Fruit fly (Drosophila melanogaster): ENCODE data around the gene Pdp.

The Pdp gene

dm6 chrX:7690683-7691082 is 43.8 kb downstream of the Pdp start (continued):
- TF ChIP-seq unc-4 (GFP tag; IDR thresholded peaks at IDR 0.05; ENCODE audit: partially characterized antibody): no peak
- no peak for TF ChIP-seq scrt (GFP tag; optimal IDR thresholded peaks at IDR 0.05)
- TF ChIP-seq slp2 (GFP tag; optimal IDR thresholded peaks at IDR 0.05): no peak
- no peak for TF ChIP-seq bbx (GFP tag; IDR thresholded peaks at IDR 0.05; ENCODE audit: partially characterized antibody)
- peak; percentile 10 for TF ChIP-seq yki (optimal IDR thresholded peaks at IDR 0.05)
- peak; percentile 26; the same call in 1 of the 2 replicates for TF ChIP-seq slbo (GFP tag; IDR thresholded peaks at IDR 0.05)
- TF ChIP-seq jigr1 (GFP tag; IDR thresholded peaks at IDR 0.05): no peak
- peak; percentile 48 for TF ChIP-seq CG4707 (GFP tag; optimal IDR thresholded peaks at IDR 0.05)
- peak; percentile 77 for TF ChIP-seq CG6813 (GFP tag; optimal IDR thresholded peaks at IDR 0.05)
- no peak for TF ChIP-seq CG9609 (GFP tag; optimal IDR thresholded peaks at IDR 0.05)
- TF ChIP-seq CG10654 (GFP tag; optimal IDR thresholded peaks at IDR 0.05): peak; percentile 19
- peak; percentile 42 for TF ChIP-seq CG8359 (GFP tag; optimal IDR thresholded peaks at IDR 0.05; ENCODE audit: borderline replicate concordance)
- TF ChIP-seq CG4854 (GFP tag; optimal IDR thresholded peaks at IDR 0.05): peak; percentile 33
- TF ChIP-seq Mes4 (GFP tag; optimal IDR thresholded peaks at IDR 0.05): peak; percentile 46
- peak; percentile 26 for TF ChIP-seq CG10979 (tag; optimal IDR thresholded peaks at IDR 0.05)
- no peak for TF ChIP-seq CG11560 (tag; IDR thresholded peaks at IDR 0.05)
- TF ChIP-seq CG8089 (GFP tag; optimal IDR thresholded peaks at IDR 0.05): peak; percentile 34
- no peak for TF ChIP-seq dmrt11E (tag; optimal IDR thresholded peaks at IDR 0.05)
- TF ChIP-seq CG2120 (GFP tag; optimal IDR thresholded peaks at IDR 0.05): peak; percentile 59
- TF ChIP-seq gcm (GFP tag; optimal IDR thresholded peaks at IDR 0.05): peak; percentile 74
- TF ChIP-seq CG15479 (GFP tag; optimal IDR thresholded peaks at IDR 0.05): no peak
- TF ChIP-seq Bdp1 (GFP tag; optimal IDR thresholded peaks at IDR 0.05): no peak
- TF ChIP-seq CG31365 (tag; optimal IDR thresholded peaks at IDR 0.05): peak; percentile 50
- peak; percentile 30 for TF ChIP-seq salm (tag; optimal IDR thresholded peaks at IDR 0.05)
- peak; percentile 55 for TF ChIP-seq tap (tag; optimal IDR thresholded peaks at IDR 0.05)
- no peak for TF ChIP-seq CG10274 (GFP tag; optimal IDR thresholded peaks at IDR 0.05)
- peak; percentile 60 for TF ChIP-seq CG18619 (GFP tag; optimal IDR thresholded peaks at IDR 0.05)
- TF ChIP-seq CG14014 (GFP tag; IDR thresholded peaks at IDR 0.05): peak; percentile 53; the same call in 1 of the 2 replicates
- TF ChIP-seq zen2 (GFP tag; IDR thresholded peaks at IDR 0.05; ENCODE audit: partially characterized antibody): no peak
- peak; percentile 51 for TF ChIP-seq CG12104 (GFP tag; optimal IDR thresholded peaks at IDR 0.05)
- TF ChIP-seq D (optimal IDR thresholded peaks at IDR 0.05): no peak
- peak; percentile 39 for TF ChIP-seq D (GFP tag; optimal IDR thresholded peaks at IDR 0.05)
- peak; percentile 42 for TF ChIP-seq CG6254 (GFP tag; optimal IDR thresholded peaks at IDR 0.05)
- TF ChIP-seq kah (GFP tag; optimal IDR thresholded peaks at IDR 0.05): peak; percentile 61
- peak; percentile 61; the same call in 1 of the 2 replicates for TF ChIP-seq CG32532 (GFP tag; IDR thresholded peaks at IDR 0.05)
- TF ChIP-seq Vsx1 (GFP tag; optimal IDR thresholded peaks at IDR 0.05): peak; percentile 62
- TF ChIP-seq cg (GFP tag; optimal IDR thresholded peaks at IDR 0.05): peak; percentile 29
- 0 out of 2 replicates have a peak, but pooled peaks have one; percentile 34 for TF ChIP-seq bowl (GFP tag; IDR thresholded peaks at IDR 0.05)
- TF ChIP-seq CG42726 (GFP tag; IDR thresholded peaks at IDR 0.05; ENCODE audit: partially characterized antibody): no peak
- no peak for TF ChIP-seq CG8944 (GFP tag; optimal IDR thresholded peaks at IDR 0.05)
- TF ChIP-seq CG6765 (GFP tag; optimal IDR thresholded peaks at IDR 0.05): peak; percentile 84
- peak; percentile 47 for TF ChIP-seq grau (tag; optimal IDR thresholded peaks at IDR 0.05)
- peak; percentile 23 for TF ChIP-seq CG12236 (GFP tag; optimal IDR thresholded peaks at IDR 0.05)
- TF ChIP-seq CG17328 (GFP tag; IDR thresholded peaks at IDR 0.05): no peak
- peak; percentile 61; the same call in 1 of the 3 replicates for TF ChIP-seq ci (GFP tag; IDR thresholded peaks at IDR 0.05)
- peak; percentile 36 for TF ChIP-seq CG9932 (GFP tag; IDR thresholded peaks at IDR 0.05)
- TF ChIP-seq sqz (GFP tag; optimal IDR thresholded peaks at IDR 0.05): peak; percentile 67
- TF ChIP-seq CG17802 (tag; optimal IDR thresholded peaks at IDR 0.05): no peak
- peak; percentile 26 for TF ChIP-seq Fer2 (tag; optimal IDR thresholded peaks at IDR 0.05)
- TF ChIP-seq CG4328 (GFP tag; optimal IDR thresholded peaks at IDR 0.05): peak; percentile 49
- TF ChIP-seq pfk (GFP tag; optimal IDR thresholded peaks at IDR 0.05): peak; percentile 55
